Worm (Caenorhabditis elegans) whole organism, L1 larva: Measurements from ENCODE around the gene sgk-1.

Source experiments
- C16A3.4 ChIP-seq: fragments of 150-350 bp; optimal IDR thresholded peaks from 2 replicates; lab custom pipeline; 2014; ENCODE audit warnings: missing biosample characterization, missing genetic modification characterization
- elt-3 ChIP-seq, 6 experiments: fragments of 150-350 bp in 1 of 6; sonication (generic microtip); optimal IDR thresholded peaks; 2 replicates each; lab custom pipeline; 2017 to 2018; ENCODE audit warnings: missing biosample characterization in 6 of 6, missing genetic modification characterization in 6 of 6, inconsistent platforms in 1 of 6
- lir-3 ChIP-seq: sonication (generic microtip); optimal IDR thresholded peaks from 2 replicates; lab custom pipeline; 2016; ENCODE audit warnings: mild to moderate bottlenecking, missing genetic modification characterization, moderate library complexity, missing compliant biosample characterization; ENCODE audit not compliant: poor library complexity
- nhr-12 ChIP-seq: sonication (generic microtip); optimal IDR thresholded peaks from 2 replicates; lab custom pipeline; 2017; ENCODE audit warnings: missing biosample characterization, missing genetic modification characterization
- vab-15 ChIP-seq: sonication (generic microtip); optimal IDR thresholded peaks from 2 replicates; lab custom pipeline; 2017; ENCODE audit warnings: missing genotype, mild to moderate bottlenecking, missing genetic modification characterization, missing compliant biosample characterization

ce11 chrX:16292933-16293332 is 31.0 kb upstream of the sgk-1 start, which contains the start of gene F52E10.4:
- TF ChIP-seq lir-3 (tag; lab: Kevin White, UChicago) (no peak), nhr-12 (tag; lab: Kevin White, UChicago) (no peak), vab-15 (tag; lab: Kevin White, UChicago) (no peak), C16A3.4 (tag; lab: Kevin White, UChicago) (no peak), elt-3 (tag; optimal IDR thresholded peaks at IDR 0.05; lab: Kevin White, UChicago) (no peak)
